Fruit fly (Drosophila melanogaster): ENCODE measurements around the gene mRpL16.
A peak's percentile ranks its signal among the peaks of the same experiment; 100 is the strongest.

mRpL16 gene

DNA sequence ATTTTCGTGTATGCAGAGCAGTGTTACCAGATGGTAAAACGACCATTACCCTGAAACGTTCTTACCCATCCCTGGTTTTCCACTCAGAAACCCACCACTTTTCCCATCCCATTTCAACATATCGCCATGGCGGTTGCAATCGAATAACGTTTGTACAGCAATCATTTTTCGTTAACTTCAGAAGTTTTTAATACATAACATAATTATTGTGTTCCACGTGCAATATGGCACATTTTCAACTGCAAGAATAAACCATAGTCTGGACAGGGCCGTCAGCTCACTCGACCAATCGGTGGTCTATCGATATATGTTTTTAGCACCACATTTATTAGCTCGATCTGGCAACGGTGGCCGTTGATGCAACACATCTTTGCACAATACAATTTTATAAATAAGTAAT is at the start of gene mRpL16, which contains the start of gene trr:
Gene mRpL16 (plus strand): TSS at position 331 of the 400 bp plus-strand sequence.
Gene trr (minus strand): TSS at position 25 of the 400 bp plus-strand sequence.
- TF ChIP-seq CTCF (optimal IDR thresholded peaks at IDR 0.05) (peak in 1 of 2 experiments; percentile 33), CG8478 (optimal IDR thresholded peaks at IDR 0.05) (no peak)

DNA sequence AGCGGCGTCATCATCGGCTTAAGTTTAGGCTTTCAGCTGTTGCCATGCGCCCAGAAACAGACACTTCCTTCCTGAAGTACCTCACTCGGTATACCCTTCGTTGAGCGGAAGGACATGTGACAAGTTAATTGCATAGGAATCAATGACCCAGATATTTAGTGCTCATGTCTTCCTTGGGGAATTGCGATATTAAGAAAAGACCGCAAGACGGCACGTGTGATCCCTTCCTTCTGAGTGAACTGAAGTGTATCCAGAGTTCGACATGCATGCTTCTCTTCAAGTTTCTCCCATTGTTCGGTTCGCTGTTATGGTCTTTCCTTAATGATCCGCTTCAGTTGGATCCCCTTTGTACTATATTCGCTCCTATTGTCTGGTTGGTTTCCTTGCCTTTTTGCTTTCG is 49.5 kb upstream of the mRpL16 start:
- no peak for TF ChIP-seq CG8478 (optimal IDR thresholded peaks at IDR 0.05)
- TF ChIP-seq CTCF (optimal IDR thresholded peaks at IDR 0.05), result no peak

DNA sequence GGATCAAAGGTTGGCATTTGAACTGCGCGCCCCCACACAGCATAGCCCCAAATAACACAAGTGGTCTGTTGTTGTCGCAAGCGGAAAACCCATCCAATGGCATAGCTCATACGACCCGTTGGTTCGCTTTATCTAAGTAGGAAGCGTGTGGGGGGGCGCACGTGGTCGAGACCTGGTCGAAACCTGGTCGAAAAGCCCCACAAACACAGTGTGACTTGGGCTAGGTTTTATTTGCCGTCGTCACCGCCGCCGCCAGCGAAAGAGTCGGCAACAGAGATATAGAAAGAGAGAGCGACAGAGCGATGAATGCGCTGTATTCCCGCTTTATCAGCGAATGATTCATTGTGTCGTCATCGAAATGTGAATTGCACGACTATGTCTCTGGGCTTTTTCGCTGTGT is 47.2 kb upstream of the mRpL16 start:
- TF ChIP-seq CTCF (optimal IDR thresholded peaks at IDR 0.05) (no peak), CG8478 (optimal IDR thresholded peaks at IDR 0.05) (no peak)

DNA sequence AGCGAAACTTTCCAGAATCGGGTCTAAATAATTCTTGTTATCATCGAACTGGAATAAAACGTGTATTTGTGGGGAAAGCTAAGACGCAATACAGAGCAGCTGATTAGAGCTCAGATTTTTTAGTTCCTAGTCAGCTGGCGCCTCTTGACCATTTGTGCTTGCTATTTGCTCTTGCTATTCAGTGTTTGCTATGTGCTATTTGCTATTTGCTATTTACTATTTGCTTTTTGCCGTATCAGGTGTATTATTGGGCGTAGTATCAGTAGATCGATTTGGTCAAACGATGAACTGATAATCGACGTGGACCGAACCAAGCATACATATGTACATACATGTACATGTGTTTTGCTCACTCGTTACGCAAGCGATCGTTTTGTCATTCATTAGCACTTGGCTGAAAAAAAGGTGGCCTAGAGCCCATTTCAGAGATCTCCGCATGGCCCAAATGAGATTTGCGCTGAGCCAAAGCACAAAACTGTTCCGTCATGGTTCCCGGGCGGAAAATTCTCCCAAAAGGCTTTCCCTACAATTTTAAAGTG is 44.6 kb upstream of the mRpL16 start:
- TF ChIP-seq CTCF (optimal IDR thresholded peaks at IDR 0.05) (no peak), CG8478 (optimal IDR thresholded peaks at IDR 0.05) (no peak)

DNA sequence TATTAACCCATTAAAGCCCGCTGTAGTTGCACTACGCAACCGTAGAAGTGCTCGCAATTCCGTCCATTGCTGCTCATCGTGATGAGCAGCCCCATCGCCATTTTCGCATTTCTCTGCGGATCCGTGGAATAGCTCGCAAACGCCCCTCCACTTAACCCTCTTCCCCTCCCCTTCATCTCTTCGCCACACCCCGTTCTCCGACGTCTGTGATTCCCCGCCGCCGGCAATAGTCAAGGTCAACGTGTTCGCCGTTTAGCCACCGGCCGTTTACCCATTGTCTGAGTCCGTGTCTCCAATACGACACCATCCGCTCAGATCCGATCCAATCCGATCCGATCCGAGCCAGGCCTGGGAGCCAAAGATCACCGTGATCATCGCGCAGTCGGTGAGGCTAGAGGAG is 43.7 kb upstream of the mRpL16 start:
- TF ChIP-seq CG8478 (optimal IDR thresholded peaks at IDR 0.05), result no peak
- no peak for TF ChIP-seq CTCF (optimal IDR thresholded peaks at IDR 0.05)

DNA sequence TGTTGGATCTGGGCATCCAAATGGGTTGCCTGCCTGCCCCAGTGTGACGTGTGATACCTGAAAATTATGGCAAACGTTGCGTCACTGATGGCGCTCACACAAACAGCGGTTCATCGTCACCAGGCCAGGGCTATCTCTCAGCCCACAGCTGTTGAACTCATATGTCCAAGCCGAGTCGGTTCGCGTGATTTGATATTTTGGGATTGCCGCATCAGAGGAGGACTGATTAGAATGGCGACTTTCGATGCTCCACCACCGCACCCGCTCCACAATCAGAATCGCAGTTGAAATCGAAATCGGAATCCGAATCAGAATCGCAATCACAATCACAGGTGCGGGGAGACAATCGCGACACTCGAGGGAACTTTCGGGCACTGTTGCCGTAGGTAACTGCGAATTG is 42.3 kb upstream of the mRpL16 start:
- no peak for TF ChIP-seq CTCF (optimal IDR thresholded peaks at IDR 0.05)
- no peak for TF ChIP-seq CG8478 (optimal IDR thresholded peaks at IDR 0.05)

DNA sequence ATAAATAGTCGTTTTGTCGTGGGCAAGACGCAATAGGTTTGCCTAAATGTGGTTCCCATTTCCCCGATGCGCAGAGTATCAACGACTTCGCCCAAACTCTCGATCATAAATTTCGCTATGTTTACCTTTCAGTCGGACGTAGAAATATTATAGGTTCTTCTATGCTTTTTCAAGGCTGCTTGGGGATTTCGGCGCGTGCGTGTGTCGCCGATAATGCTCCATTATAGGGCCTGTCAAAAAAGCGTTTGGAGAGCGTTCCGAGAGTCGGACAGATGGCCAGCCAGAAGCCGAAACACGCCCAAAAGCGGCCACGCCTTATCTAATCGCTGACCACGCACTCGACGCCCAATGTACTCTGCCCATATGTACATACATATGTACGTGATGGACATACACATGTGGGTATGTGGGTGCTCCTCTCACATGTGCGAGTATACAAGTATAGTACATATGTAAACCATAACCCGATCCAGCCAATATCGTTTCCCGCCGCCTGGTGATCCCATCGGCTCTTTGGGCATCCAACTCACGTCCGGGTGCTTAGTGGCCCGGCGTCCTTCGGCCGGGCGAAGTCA is 41.3 kb upstream of the mRpL16 start:
- TF ChIP-seq CG8478 (optimal IDR thresholded peaks at IDR 0.05), result no peak

DNA sequence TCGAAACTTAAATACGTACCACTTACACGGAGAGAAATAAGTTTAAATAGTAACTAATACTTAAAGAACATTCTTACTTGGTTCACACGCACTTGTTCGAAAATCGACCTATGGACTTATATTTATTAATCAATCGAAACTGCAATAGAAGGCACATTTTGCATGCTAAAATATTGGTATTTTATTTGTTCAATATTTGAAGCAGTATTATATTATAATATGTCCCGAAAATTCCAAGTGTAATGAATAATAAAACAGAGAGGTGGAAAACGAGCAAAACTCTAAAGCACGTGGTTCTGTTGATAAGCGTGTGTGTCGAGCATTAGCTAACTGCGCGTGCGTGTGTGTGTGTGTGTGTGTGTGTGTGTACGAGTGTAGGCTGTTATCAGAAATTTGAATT is 40.1 kb upstream of the mRpL16 start:
- TF ChIP-seq CG8478 (optimal IDR thresholded peaks at IDR 0.05) (no peak), CTCF (optimal IDR thresholded peaks at IDR 0.05) (no peak)

DNA sequence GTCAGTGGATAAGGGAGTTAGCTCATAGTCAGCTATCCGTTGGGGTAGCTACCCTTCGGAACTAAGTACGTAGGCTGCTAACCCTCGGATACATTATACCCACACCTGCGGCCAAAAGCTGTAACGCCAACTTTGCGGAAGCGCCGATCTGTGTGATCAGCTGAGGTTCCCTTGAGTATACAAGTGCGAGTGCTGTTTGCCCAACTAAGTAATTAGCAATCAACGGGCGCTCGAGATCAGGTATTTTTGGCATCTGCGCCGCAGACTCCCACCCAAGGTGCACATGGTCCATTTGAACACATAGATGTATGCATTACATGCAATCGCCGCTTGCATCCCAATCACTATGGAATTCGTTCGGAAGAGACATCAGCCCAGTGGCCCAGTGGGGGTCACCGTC is 36.0 kb upstream of the mRpL16 start:
- TF ChIP-seq CG8478 (optimal IDR thresholded peaks at IDR 0.05), result no peak
- TF ChIP-seq CTCF (optimal IDR thresholded peaks at IDR 0.05), result no peak

DNA sequence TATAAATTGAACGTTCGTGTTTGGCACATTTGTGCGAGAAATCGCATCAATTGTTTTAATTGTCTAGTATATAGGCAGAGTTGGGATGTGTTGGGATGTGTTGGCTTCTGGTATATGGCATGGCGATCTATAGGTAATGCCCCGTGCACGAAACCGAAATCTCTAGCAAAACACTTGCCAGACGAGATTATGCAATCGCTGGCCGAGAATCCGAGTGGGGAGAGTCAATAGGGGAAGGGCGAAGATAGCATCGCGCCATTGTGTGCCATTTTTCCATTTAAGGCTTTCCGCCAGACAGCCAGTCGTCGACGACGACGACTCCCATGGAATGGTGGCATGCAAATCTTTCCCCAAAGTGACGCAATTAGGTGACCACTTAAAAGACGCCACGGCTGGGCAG is 35.2 kb upstream of the mRpL16 start:
- TF ChIP-seq CG8478 (optimal IDR thresholded peaks at IDR 0.05) (no peak), CTCF (optimal IDR thresholded peaks at IDR 0.05) (no peak)

DNA sequence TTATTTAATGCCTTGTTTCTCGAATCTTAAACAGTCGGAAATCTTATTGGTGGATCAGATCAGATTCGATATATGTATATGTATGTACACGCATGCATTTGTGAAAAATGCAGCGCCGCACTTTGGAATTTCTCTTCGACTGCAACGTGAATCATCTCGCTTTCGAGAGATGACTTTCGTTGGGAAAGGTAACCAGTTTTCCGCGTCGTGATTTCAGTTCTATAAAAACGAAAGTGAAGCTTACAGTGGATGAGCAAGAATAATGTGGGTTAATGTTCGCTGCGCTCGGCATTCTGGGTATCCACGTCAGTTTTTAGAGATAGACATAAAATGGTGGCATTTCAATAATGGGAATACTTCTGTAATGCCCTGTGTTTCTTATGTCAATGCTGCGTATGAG is 33.5 kb upstream of the mRpL16 start:
- no peak for TF ChIP-seq CTCF (optimal IDR thresholded peaks at IDR 0.05)
- no peak for TF ChIP-seq CG8478 (optimal IDR thresholded peaks at IDR 0.05)

DNA sequence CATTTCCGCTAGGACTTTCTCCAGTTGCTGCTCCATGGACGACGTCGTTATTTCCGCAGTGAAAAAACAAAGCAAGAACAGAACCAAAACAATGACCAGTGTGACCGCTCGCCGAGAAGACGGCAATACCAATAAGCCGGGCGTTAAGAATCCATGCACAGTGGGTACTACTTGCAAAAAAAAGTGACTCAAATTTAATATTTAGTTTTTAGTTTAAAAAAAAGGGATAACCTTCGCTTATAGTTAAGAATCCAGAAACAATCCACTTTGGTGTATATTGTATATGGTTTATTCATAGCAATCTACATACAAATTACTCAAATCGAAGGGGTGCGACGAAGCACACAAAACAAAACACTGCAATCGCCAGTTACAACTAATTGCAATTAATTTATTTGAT is 31.2 kb upstream of the mRpL16 start, which contains the start of gene Lamtor5:
Gene Lamtor5 (minus strand): TSS at position 105 of the 400 bp plus-strand sequence.
- TF ChIP-seq CTCF (optimal IDR thresholded peaks at IDR 0.05), result no peak
- TF ChIP-seq CG8478 (optimal IDR thresholded peaks at IDR 0.05), result no peak

DNA sequence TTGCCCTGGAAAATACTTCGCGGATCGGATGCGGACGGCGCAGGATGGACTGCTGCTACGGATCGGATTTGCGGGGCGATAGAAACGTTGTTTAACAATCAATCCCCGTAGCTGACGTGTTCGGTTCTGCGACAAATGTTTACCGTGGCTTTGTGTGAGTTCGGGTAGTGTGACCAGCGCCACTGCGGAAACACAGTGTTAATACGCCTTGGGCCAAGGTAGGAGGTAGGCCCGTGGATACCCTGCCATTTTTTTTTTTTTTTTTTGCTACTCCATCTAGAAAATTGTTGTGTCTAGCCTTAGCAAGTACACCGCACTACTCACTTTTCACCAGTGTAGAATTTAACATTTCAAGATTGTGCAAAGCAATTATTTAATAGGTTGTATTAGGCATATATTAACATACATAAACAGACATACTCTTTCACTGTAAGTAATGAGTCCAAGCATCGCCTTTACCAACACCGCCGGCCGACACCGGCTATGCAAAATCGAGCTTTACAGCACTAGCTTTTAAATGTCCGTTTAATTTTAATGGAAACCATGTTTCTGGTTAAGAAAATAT is 28.4 kb upstream of the mRpL16 start, which contains the start of gene deltaCOP:
Gene deltaCOP (minus strand): TSS at position 171 of the 565 bp plus-strand sequence.
- TF ChIP-seq CTCF (optimal IDR thresholded peaks at IDR 0.05), result no peak
- no peak for TF ChIP-seq CG8478 (optimal IDR thresholded peaks at IDR 0.05)

DNA sequence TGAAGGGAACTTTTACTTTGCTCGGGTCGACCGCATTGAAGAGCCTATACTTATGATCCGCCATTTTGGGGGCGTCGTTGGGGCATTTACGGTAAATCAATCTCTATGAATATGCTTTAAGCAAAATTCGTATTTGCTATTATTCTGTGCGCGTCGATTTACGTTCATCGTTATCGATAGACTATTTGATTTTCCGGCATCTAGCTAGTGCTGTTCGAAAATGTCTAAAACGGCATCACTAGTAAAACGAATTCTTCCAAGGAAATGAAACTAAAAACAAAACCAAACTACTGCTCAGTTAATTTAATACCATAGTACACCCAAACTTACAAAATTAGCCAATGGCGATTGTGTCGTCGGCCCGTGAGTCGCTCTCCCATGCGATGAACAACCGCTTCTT is 24.4 kb upstream of the mRpL16 start, which contains the start of the genes Gcna and MED18:
Gene Gcna (minus strand): TSS at position 163 of the 400 bp plus-strand sequence.
Gene MED18 (plus strand): TSS at position 237 of the 400 bp plus-strand sequence.
- TF ChIP-seq CG8478 (optimal IDR thresholded peaks at IDR 0.05), result no peak
- no peak for TF ChIP-seq CTCF (optimal IDR thresholded peaks at IDR 0.05)

DNA sequence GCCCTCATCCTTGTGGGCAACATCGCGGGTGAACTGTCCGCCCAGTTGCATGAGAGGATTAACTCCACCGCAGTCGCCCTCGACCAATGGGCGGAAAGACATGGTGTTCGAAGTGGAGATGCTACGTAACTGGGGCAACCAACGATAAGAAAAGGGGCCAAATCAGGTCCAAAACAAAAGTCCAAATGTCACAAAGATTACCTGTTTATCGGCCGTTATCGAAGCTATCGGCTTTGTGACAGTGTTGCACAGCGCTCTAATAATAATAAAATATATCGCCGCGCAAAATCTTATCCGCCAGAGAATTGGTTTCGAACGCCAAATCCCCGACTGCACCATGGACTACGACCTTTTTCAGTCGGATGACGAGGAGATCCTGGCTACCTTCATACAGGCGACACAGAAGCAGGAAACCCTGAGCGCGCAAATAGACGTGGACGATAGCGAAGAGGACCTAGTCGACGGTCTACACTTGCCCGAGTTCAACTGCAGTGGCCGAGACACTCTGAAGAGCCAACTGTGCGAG is 21.4 kb upstream of the mRpL16 start, which contains the start of the genes CG14803 and Pex5:
Gene CG14803 (plus strand): TSS at position 285 of the 526 bp plus-strand sequence.
Gene Pex5 (minus strand): TSS at position 476 of the 526 bp plus-strand sequence.
- no peak for TF ChIP-seq CTCF (optimal IDR thresholded peaks at IDR 0.05)
- TF ChIP-seq CG8478 (optimal IDR thresholded peaks at IDR 0.05), result no peak

Data from S2 (cell line).